Worm (Caenorhabditis elegans) whole organism, midembryonic: ENCODE data around the gene F42C5.6.
A peak's percentile ranks its signal among the peaks of the same experiment; 100 is the strongest.

Source experiments
- T22C8.4 ChIP-seq: fragments of 200-800 bp; sonication (Bioruptor generic); IDR thresholded peaks from 2 replicates; pipeline ENCODE4 v1.3.6; 2022; ENCODE audit warnings: missing genetic modification characterization, missing compliant biosample characterization
- cog-1 ChIP-seq: sonication (generic microtip); optimal IDR thresholded peaks from 2 replicates; lab custom pipeline; 2016; ENCODE audit warnings: missing genetic modification characterization, missing compliant biosample characterization
- flt-1 ChIP-seq: fragments of 200-800 bp; sonication (Bioruptor generic); IDR thresholded peaks from 2 replicates; pipeline ENCODE4 v1.3.6; 2022; ENCODE audit warnings: missing genetic modification characterization, missing compliant biosample characterization
- klf-2 ChIP-seq: fragments of 200-800 bp; sonication (Bioruptor generic); conservative IDR thresholded peaks from 2 replicates; pipeline ENCODE4 v1.3.6; 2022; ENCODE audit warnings: missing genetic modification reagents, missing genetic modification characterization, missing compliant biosample characterization
- med-1 ChIP-seq: sonication (generic microtip); optimal IDR thresholded peaks from 2 replicates; lab custom pipeline; 2017; ENCODE audit warnings: missing genetic modification characterization, mild to moderate bottlenecking, missing compliant biosample characterization, antibody characterized with exemption, missing genetic modification reagents; ENCODE audit not compliant: insufficient read depth
- ref-1 ChIP-seq: fragments of 200-800 bp; sonication (Bioruptor generic); conservative IDR thresholded peaks from 2 replicates; pipeline ENCODE4 v1.3.6; 2022; ENCODE audit warnings: missing genetic modification reagents, missing genetic modification characterization, missing compliant biosample characterization
- tab-1 ChIP-seq: fragments of 200-800 bp; sonication (Bioruptor generic); IDR thresholded peaks from 2 replicates; pipeline ENCODE4 v1.3.6; 2022; ENCODE audit warnings: missing genetic modification characterization, missing compliant biosample characterization
- ztf-23 ChIP-seq: fragments of 200-800 bp; sonication (Bioruptor generic); IDR thresholded peaks from 2 replicates; pipeline ENCODE4 v1.3.6; 2022; ENCODE audit warnings: missing genetic modification reagents, missing genetic modification characterization, missing compliant biosample characterization
- ztf-29 ChIP-seq: fragments of 200-800 bp; sonication (Bioruptor generic); IDR thresholded peaks from 2 replicates; pipeline ENCODE4 v1.3.6; 2022; ENCODE audit warnings: missing genetic modification reagents, missing genetic modification characterization, missing compliant biosample characterization

The F42C5.6 gene

DNA sequence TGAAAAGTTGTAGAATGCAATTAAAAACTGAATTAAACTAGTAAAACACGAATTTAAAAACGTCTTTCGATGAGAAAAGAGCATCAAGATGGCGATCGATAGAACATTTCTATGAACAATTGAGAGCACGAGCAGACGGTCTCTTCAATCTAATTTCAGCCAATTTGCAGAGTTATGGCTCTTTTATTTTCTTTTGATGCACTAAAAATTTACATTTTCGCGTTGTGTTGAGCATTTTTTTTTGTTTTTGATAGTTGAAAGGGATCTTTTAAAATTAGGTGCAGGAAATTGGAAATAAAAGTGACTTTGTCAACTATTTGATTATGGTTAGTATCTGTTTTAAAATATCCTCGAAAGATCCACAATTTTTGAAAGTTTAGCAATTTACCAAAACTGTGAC is at the start of gene F42C5.6:
TSS of gene F42C5.6 (minus strand) at position 101 of the 400 bp plus-strand sequence.
- no peak for TF ChIP-seq med-1
- no peak for TF ChIP-seq T22C8.4 (GFP tag; lab: Robert Waterston, UW)
- no peak for TF ChIP-seq tab-1 (GFP tag; lab: Robert Waterston, UW)

DNA sequence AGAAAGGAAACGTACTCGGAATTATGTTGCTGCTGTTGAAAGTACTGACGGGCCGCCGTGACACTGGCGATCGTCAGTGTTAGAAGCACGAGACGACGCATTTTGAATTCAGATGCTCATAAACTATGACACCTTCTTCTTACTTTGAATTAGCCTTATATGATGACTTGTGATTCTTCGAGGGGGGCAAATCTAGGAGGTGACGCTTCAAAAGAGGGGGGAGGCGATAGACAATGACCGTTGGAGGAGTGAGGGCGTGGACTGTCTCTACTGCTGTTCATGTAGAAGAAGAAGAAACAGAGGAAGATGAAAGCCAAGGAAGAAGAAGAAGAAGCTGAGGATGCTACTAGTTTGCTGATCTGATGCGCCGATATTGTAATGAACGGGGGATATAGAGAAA is 37.9 kb upstream of the F42C5.6 start, which contains the start of gene daf-42:
TSS of gene daf-42 (minus strand) at position 101 of the 400 bp plus-strand sequence.
- TF ChIP-seq tab-1 (GFP tag; lab: Robert Waterston, UW) = no peak
- no peak for TF ChIP-seq flt-1 (GFP tag; lab: Robert Waterston, UW)
- TF ChIP-seq klf-2 = no peak
- no peak for TF ChIP-seq ref-1 (GFP tag; lab: Robert Waterston, UW)
- TF ChIP-seq ztf-29 (GFP tag; lab: Robert Waterston, UW) = no peak
- TF ChIP-seq T22C8.4 (GFP tag; lab: Robert Waterston, UW) = no peak
- TF ChIP-seq ztf-23 = no peak
- TF ChIP-seq cog-1 = no peak
- TF ChIP-seq med-1 = no peak

DNA sequence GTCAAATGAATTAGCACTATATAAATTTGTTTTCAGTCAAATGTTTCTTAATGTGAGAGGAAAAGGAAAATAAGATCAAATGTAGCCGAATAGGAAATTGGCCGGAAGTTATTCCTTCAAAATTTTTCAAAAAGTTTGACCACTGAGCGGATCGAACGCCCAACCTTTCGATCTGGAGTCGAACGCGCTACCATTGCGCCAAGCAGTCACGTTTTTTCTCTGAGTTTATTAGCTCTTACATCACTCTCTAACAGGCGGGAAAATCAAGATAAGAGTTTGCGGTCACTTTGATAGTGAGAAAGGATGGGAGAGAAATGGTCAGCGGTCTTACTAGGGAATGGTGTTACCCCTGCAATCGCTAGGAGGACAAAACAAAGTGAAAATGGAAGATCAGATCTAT is 35.1 kb upstream of the F42C5.6 start:
- peak; percentile 56; the same call in 1 of the 2 replicates for TF ChIP-seq flt-1 (GFP tag; lab: Robert Waterston, UW)
- no peak for TF ChIP-seq klf-2
- peak; percentile 71; the same call in 1 of the 2 replicates for TF ChIP-seq tab-1 (GFP tag; lab: Robert Waterston, UW)
- no peak for TF ChIP-seq cog-1
- TF ChIP-seq ztf-23 = 0 out of 2 replicates have a peak, but pooled peaks have one; percentile 25
- no peak for TF ChIP-seq ref-1 (GFP tag; lab: Robert Waterston, UW)

DNA sequence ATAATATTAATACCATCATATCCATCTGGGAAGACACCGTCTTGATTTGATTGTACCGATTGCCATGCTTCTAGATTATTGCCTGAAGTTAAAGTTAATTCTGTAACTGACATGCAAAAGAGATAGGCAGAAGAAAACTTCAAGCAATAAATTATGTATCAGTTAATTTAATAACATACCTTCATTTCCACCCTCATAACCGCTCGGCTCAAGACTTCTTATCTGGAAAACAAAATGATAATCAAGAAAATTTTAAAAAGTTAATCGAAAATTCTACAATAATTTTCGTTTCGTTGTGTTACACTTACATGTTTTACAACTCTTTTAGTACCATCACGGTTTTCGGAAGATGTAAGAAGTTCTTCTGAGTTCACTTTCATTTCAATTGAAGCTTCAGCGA is 33.3 kb upstream of the F42C5.6 start:
- TF ChIP-seq T22C8.4 (GFP tag; lab: Robert Waterston, UW) (no peak), ref-1 (GFP tag; lab: Robert Waterston, UW) (no peak), ztf-23 (no peak), flt-1 (GFP tag; lab: Robert Waterston, UW) (no peak), med-1 (no peak), tab-1 (GFP tag; lab: Robert Waterston, UW) (no peak), klf-2 (no peak), ztf-29 (GFP tag; lab: Robert Waterston, UW) (no peak)

DNA sequence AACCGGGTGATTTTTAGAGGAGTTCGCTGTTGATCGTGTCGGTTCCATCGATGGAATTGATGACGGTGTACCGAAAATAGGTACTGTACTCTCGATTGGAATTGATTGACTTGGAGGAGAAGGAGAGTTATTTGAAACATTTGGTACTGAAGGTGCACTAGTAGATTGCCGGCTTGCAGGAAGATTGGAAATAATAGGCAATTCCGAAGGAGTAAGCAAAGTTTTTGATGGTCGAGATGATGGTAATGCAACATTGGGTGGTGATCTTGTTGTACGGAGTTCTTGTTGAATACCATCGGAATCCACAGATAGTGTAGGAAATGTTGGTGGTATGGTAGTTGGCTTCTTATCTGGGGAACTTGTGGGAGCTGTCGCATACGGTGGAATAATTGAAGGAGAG is 30.2 kb upstream of the F42C5.6 start:
- no peak for TF ChIP-seq ref-1 (GFP tag; lab: Robert Waterston, UW)
- TF ChIP-seq flt-1 (GFP tag; lab: Robert Waterston, UW) = no peak
- TF ChIP-seq med-1 = no peak
- no peak for TF ChIP-seq ztf-23
- TF ChIP-seq T22C8.4 (GFP tag; lab: Robert Waterston, UW) = no peak
- no peak for TF ChIP-seq tab-1 (GFP tag; lab: Robert Waterston, UW)
- no peak for TF ChIP-seq ztf-29 (GFP tag; lab: Robert Waterston, UW)
- TF ChIP-seq klf-2 = no peak

DNA sequence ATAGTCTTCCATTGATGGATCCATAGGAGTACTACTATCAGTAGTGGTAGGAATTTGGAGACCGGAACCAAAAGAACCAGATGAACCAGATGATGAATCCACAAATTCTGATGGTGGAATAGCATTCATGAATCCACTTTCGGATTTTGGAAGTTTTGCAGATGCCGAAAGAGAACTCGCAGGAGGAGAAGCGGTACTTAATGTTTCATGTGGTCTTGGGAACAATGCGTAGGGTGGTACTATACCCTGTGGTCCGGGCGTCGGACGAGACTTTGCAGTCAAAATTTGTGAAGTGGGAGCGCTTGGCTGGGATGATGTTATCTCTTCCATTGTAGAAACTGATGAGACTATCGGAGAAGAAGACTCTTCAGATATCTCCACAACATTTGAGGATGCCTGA is 29.2 kb upstream of the F42C5.6 start:
- TF ChIP-seq klf-2 (no peak), flt-1 (GFP tag; lab: Robert Waterston, UW) (no peak), ref-1 (GFP tag; lab: Robert Waterston, UW) (no peak), med-1 (no peak), ztf-29 (GFP tag; lab: Robert Waterston, UW) (no peak), T22C8.4 (GFP tag; lab: Robert Waterston, UW) (no peak), tab-1 (GFP tag; lab: Robert Waterston, UW) (no peak), cog-1 (no peak), ztf-23 (no peak)

DNA sequence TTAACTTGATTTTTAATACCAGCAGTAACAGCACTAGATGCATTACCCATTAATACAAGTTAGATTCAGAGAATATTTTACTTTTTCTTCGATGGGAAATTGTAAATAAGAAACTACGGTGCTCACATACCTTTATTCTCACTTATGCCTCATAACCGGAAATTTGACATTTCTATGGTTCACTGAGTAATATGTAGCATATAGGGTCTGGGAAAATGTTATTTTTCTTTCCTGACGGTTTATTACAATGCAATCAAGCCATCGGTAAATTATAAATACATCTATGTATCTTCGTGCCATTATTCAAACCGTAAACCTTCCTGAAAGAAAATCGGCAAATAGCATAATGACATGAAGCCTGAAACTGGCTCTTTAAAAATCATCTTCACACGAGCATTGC is 23.8 kb upstream of the F42C5.6 start, which contains the start of gene ocr-4:
TSS of gene ocr-4 (minus strand) at position 101 of the 400 bp plus-strand sequence.
- no peak for TF ChIP-seq cog-1
- no peak for TF ChIP-seq ztf-29 (GFP tag; lab: Robert Waterston, UW)
- TF ChIP-seq med-1 = no peak
- no peak for TF ChIP-seq tab-1 (GFP tag; lab: Robert Waterston, UW)
- no peak for TF ChIP-seq flt-1 (GFP tag; lab: Robert Waterston, UW)
- no peak for TF ChIP-seq T22C8.4 (GFP tag; lab: Robert Waterston, UW)
- no peak for TF ChIP-seq klf-2
- no peak for TF ChIP-seq ref-1 (GFP tag; lab: Robert Waterston, UW)
- no peak for TF ChIP-seq ztf-23

DNA sequence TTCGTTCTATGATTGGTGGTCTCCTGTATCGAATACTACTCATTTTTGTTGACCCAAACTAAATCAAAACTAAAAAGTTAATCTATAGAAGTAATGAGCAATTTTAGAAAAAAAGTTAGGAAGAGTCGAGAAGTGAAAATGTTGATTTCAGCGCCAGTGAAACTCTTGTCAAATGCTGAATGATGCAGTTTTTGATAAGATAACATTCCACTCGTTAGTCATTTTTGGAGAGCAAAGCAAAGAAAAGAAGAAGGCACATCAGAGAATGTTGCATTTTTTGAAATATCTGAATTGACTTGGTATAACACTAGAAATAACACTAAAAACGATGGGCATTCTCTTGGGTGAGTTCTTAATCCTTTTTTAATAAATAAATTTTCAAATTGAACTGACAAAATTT is 20.0 kb upstream of the F42C5.6 start, which contains the start of gene sqst-2:
TSS of gene sqst-2 (minus strand) at position 58 of the 400 bp plus-strand sequence.
- TF ChIP-seq ztf-29 (GFP tag; lab: Robert Waterston, UW) = no peak

DNA sequence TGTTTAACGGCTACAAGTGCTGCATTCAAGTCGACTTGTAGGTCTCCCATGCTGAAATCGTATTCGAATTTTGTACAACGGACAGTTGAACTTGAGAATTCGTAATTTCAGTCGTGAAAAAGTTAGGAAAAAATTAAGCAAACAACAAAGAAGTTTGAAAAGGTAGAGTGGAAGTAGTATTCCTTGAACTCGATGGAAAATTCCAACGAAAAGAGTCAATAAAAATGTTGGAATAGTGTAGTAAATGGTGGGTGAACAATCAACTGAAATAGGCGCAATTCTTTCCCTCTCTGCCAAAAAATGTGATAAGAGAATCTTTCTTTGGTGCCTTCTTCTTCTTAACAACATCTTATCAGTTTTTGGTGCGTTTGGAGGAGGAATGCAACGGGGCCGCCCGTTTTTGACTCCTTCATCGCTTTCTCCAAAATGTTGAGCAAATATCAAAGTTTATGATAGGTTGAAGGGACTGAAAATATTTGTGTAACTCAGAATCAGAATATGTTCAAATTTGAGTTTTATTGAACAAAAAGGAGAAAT is 17.8 kb upstream of the F42C5.6 start, which contains the start of gene ifo-1:
TSS of gene ifo-1 (minus strand) at position 51 of the 537 bp plus-strand sequence.
- TF ChIP-seq cog-1 (no peak), flt-1 (GFP tag; lab: Robert Waterston, UW) (no peak), med-1 (no peak), ref-1 (GFP tag; lab: Robert Waterston, UW) (no peak), ztf-23 (no peak), ztf-29 (GFP tag; lab: Robert Waterston, UW) (no peak), tab-1 (GFP tag; lab: Robert Waterston, UW) (no peak), T22C8.4 (GFP tag; lab: Robert Waterston, UW) (no peak), klf-2 (no peak)

DNA sequence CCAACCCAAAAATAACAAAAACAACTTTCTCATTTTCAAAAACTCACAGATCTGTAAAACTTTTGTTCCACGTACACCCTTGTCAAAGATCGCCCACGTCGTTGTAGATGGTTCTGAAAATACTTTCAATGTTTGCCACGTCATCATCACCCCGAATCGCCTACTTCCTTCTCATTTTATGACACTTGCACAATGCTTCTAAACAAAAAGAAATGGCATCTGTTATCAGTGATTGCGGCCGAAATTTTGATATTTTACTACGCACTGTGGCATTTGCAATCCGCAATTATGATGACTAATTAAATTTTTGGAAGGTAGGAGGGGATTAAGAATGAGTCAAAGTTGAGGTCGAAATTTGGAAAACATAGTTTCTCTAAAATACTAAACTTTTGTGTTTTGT is 16.8 kb upstream of the F42C5.6 start:
- TF ChIP-seq med-1 (no peak), ztf-23 (no peak), ref-1 (GFP tag; lab: Robert Waterston, UW) (no peak), ztf-29 (GFP tag; lab: Robert Waterston, UW) (no peak), flt-1 (GFP tag; lab: Robert Waterston, UW) (no peak), cog-1 (no peak), tab-1 (GFP tag; lab: Robert Waterston, UW) (no peak), klf-2 (no peak), T22C8.4 (GFP tag; lab: Robert Waterston, UW) (no peak)
